Fruit fly (Drosophila melanogaster) whole organism, adult: Measurements from ENCODE around the gene Nckx30C.
A peak's percentile ranks its signal among the peaks of the same experiment; 100 is the strongest.

ENCODE experiments used
- CG11617 ChIP-seq: fragments of 200-800 bp; sonication (Bioruptor generic); optimal IDR thresholded peaks from 2 replicates; lab custom pipeline; 2017; ENCODE audit warnings: mild to moderate bottlenecking, missing biosample characterization, missing genetic modification reagents, missing genetic modification characterization
- CG12768 ChIP-seq: fragments of 200-800 bp; sonication (Bioruptor generic); optimal IDR thresholded peaks from 2 replicates; lab custom pipeline; 2017; ENCODE audit warnings: missing biosample characterization, missing genetic modification characterization, mild to moderate bottlenecking, moderate library complexity, missing genetic modification reagents
- CG1620 ChIP-seq: fragments of 200-800 bp; sonication (Bioruptor generic); optimal IDR thresholded peaks from 2 replicates; lab custom pipeline; 2016; ENCODE audit warnings: missing biosample characterization, missing genetic modification characterization
- CG33017 ChIP-seq: fragments of 200-800 bp; sonication (Bioruptor generic); optimal IDR thresholded peaks from 2 replicates; lab custom pipeline; 2018; ENCODE audit warnings: missing biosample characterization, mild to moderate bottlenecking, missing genetic modification characterization, moderate library complexity
- CG5204 ChIP-seq: fragments of 200-800 bp; sonication (Bioruptor generic); optimal IDR thresholded peaks from 2 replicates; lab custom pipeline; 2016; ENCODE audit warnings: missing biosample characterization, missing genetic modification characterization
- Crg-1 ChIP-seq: fragments of 200-800 bp; sonication (Bioruptor generic); optimal IDR thresholded peaks from 2 replicates; lab custom pipeline; 2016; ENCODE audit warnings: missing biosample characterization, missing genetic modification characterization
- Hr96 ChIP-seq: fragments of 200-800 bp; sonication (Bioruptor generic); optimal IDR thresholded peaks from 2 replicates; lab custom pipeline; 2016; ENCODE audit warnings: missing biosample characterization, missing genetic modification characterization
- Mnt ChIP-seq: fragments of 200-800 bp; sonication (Bioruptor generic); optimal IDR thresholded peaks from 2 replicates; lab custom pipeline; 2016; ENCODE audit warnings: missing biosample characterization, mild to moderate bottlenecking, missing genetic modification characterization
- cic ChIP-seq: fragments of 200-800 bp; sonication (Bioruptor generic); optimal IDR thresholded peaks from 2 replicates; lab custom pipeline; 2017; ENCODE audit warnings: missing biosample characterization, mild to moderate bottlenecking, missing genetic modification characterization, moderate library complexity
- cnc ChIP-seq, 2 experiments: fragments of >200 bp; optimal IDR thresholded peaks; 2 replicates each; lab custom pipeline; 2017
- kay ChIP-seq: fragments of 200-800 bp; sonication (Bioruptor generic); peaks from one replicate; lab custom pipeline; 2016; ENCODE audit warnings: missing biosample characterization, missing genetic modification characterization, borderline replicate concordance
- ovo ChIP-seq: fragments of 200-800 bp; sonication (Bioruptor generic); optimal IDR thresholded peaks from 2 replicates; lab custom pipeline; 2016; ENCODE audit warnings: missing biosample characterization, missing genetic modification characterization
- pad ChIP-seq: fragments of 200-800 bp; sonication (Bioruptor generic); optimal IDR thresholded peaks from 3 replicates; lab custom pipeline; 2017; ENCODE audit warnings: missing biosample characterization, missing genetic modification characterization, mild to moderate bottlenecking, moderate library complexity, missing genetic modification reagents
- toe ChIP-seq: fragments of 200-800 bp; sonication (Bioruptor generic); optimal IDR thresholded peaks from 2 replicates; lab custom pipeline; 2016; ENCODE audit warnings: missing biosample characterization, missing genetic modification characterization

dm6 chr2L:9691230-9691629 is 55.1 kb downstream of the Nckx30C start:
- TF ChIP-seq cnc (optimal IDR thresholded peaks at IDR 0.05; lab: Kevin White, UChicago) = no peak
- TF ChIP-seq pad = no peak
- TF ChIP-seq kay (GFP tag; lab: Kevin White, UChicago) = peak; percentile 70
- no peak for TF ChIP-seq CG12768 (GFP tag; lab: Kevin White, UChicago)
- TF ChIP-seq Crg-1 (GFP tag; lab: Kevin White, UChicago) = no peak
- TF ChIP-seq CG11617 (GFP tag; lab: Kevin White, UChicago) = no peak
- TF ChIP-seq toe (GFP tag; lab: Kevin White, UChicago) = no peak
- TF ChIP-seq CG1620 = no peak
- TF ChIP-seq Hr96 (GFP tag; lab: Kevin White, UChicago) = no peak
- no peak for TF ChIP-seq Mnt (GFP tag; lab: Kevin White, UChicago)
- TF ChIP-seq cic = peak; percentile 64
- TF ChIP-seq ovo (GFP tag; lab: Kevin White, UChicago) = no peak
- TF ChIP-seq CG33017 (tag; lab: Kevin White, UChicago) = no peak
- no peak for TF ChIP-seq CG5204 (GFP tag; lab: Kevin White, UChicago)
